Fruit fly (Drosophila melanogaster) whole organism, embryonic: ENCODE measurements around the gene Nf-YC.
A peak's percentile ranks its signal among the peaks of the same experiment; 100 is the strongest.

Source experiments
- BEAF-32 ChIP-seq: fragments of 200-800 bp; sonication (Bioruptor generic); optimal IDR thresholded peaks from 3 replicates; lab custom pipeline; 2017; ENCODE audit warnings: missing biosample characterization, missing genetic modification characterization, mild to moderate bottlenecking, moderate library complexity, missing genetic modification reagents
- CG10366 ChIP-seq: fragments of 200-800 bp; sonication (Bioruptor generic); IDR thresholded peaks from 2 replicates; pipeline ENCODE4 v1.3.6; 2022; ENCODE audit warnings: missing biosample characterization, missing genetic modification characterization
- CG15479 ChIP-seq: fragments of 200-800 bp; sonication (Bioruptor generic); optimal IDR thresholded peaks from 3 replicates; lab custom pipeline; 2019; ENCODE audit warnings: missing biosample characterization, mild to moderate bottlenecking, missing genetic modification characterization, moderate library complexity
- CG1603 ChIP-seq: fragments of 200-800 bp; sonication (Bioruptor generic); optimal IDR thresholded peaks from 2 replicates; lab custom pipeline; 2019; ENCODE audit warnings: missing biosample characterization, mild to moderate bottlenecking, missing genetic modification characterization, moderate library complexity
- CG1647 ChIP-seq: fragments of 200-800 bp; sonication (Bioruptor generic); optimal IDR thresholded peaks from 3 replicates; lab custom pipeline; 2016; ENCODE audit warnings: missing biosample characterization, missing genetic modification characterization
- CG17328 ChIP-seq: fragments of 200-800 bp; sonication (Bioruptor generic); IDR thresholded peaks from 2 replicates; pipeline ENCODE4 v1.3.6; 2022; ENCODE audit warnings: missing biosample characterization, missing genetic modification characterization
- CG2678 ChIP-seq: fragments of 200-800 bp; sonication (Bioruptor generic); optimal IDR thresholded peaks from 3 replicates; lab custom pipeline; 2019; ENCODE audit warnings: missing biosample characterization, mild to moderate bottlenecking, missing genetic modification characterization, moderate library complexity
- CG32772 ChIP-seq: fragments of 200-800 bp; sonication (Bioruptor generic); IDR thresholded peaks from 2 replicates; pipeline ENCODE4 v1.3.6; 2022; ENCODE audit warnings: missing biosample characterization, missing genetic modification characterization
- CG3407 ChIP-seq: fragments of 200-800 bp; sonication (Bioruptor generic); optimal IDR thresholded peaks from 2 replicates; lab custom pipeline; 2018; ENCODE audit warnings: missing biosample characterization, mild to moderate bottlenecking, missing genetic modification characterization
- CG34376 ChIP-seq: fragments of 200-800 bp; sonication (Bioruptor generic); optimal IDR thresholded peaks from 2 replicates; lab custom pipeline; 2018; ENCODE audit warnings: missing biosample characterization, mild to moderate bottlenecking, missing genetic modification characterization
- CG6654 ChIP-seq: fragments of 200-800 bp; sonication (Bioruptor generic); optimal IDR thresholded peaks from 2 replicates; lab custom pipeline; 2017; ENCODE audit warnings: missing biosample characterization, mild to moderate bottlenecking, missing genetic modification characterization
- CG7839 ChIP-seq: fragments of 200-800 bp; sonication (Bioruptor generic); optimal IDR thresholded peaks from 3 replicates; lab custom pipeline; 2018; ENCODE audit warnings: missing biosample characterization, mild to moderate bottlenecking, missing genetic modification characterization, moderate library complexity
- H2.0 ChIP-seq: fragments of 200-800 bp; sonication (Bioruptor generic); IDR thresholded peaks from 2 replicates; pipeline ENCODE4 v1.3.6; 2022; ENCODE audit warnings: missing biosample characterization, missing genetic modification characterization
- HLHmδ ChIP-seq: fragments of 200-800 bp; sonication (Bioruptor generic); optimal IDR thresholded peaks from 2 replicates; lab custom pipeline; 2018; ENCODE audit warnings: missing biosample characterization, mild to moderate bottlenecking, missing genetic modification characterization, moderate library complexity
- Lim3 ChIP-seq: fragments of 200-800 bp; sonication (Bioruptor generic); IDR thresholded peaks from 2 replicates; pipeline ENCODE4 v1.3.6; 2022; ENCODE audit warnings: missing biosample characterization, missing genetic modification characterization
- Max ChIP-seq: fragments of 200-800 bp; sonication (Bioruptor generic); optimal IDR thresholded peaks from 2 replicates; lab custom pipeline; 2016; ENCODE audit warnings: missing biosample characterization, mild to moderate bottlenecking, missing genetic modification characterization
- Myb ChIP-seq: fragments of 200-800 bp; sonication (Bioruptor generic); optimal IDR thresholded peaks from 2 replicates; lab custom pipeline; 2016; ENCODE audit warnings: missing biosample characterization, missing genetic modification characterization
- Pdp1 ChIP-seq, 2 experiments: fragments of 200-800 bp; sonication (Bioruptor generic); optimal IDR thresholded peaks; 3 replicates each; lab custom pipeline; 2016; ENCODE audit warnings: missing biosample characterization in 2 of 2, missing genetic modification characterization in 2 of 2, mild to moderate bottlenecking in 1 of 2, moderate library complexity in 1 of 2
- Ptx1 ChIP-seq: fragments of 200-800 bp; sonication (Bioruptor generic); IDR thresholded peaks from 2 replicates; pipeline ENCODE4 v1.3.6; 2022; ENCODE audit warnings: missing biosample characterization, missing genetic modification characterization
- Ravus ChIP-seq: fragments of 200-800 bp; sonication (Bioruptor generic); IDR thresholded peaks from 2 replicates; pipeline ENCODE4 v1.3.6; 2022; ENCODE audit warnings: missing biosample characterization, missing genetic modification characterization
- Trl ChIP-seq, 3 experiments: fragments of >200 bp in 2 of 3; fragments of 200-800 bp in 1 of 3; sonication (Bioruptor generic) in 1 of 3; optimal IDR thresholded peaks; 2 replicates in 1 of 3; 3 replicates in 2 of 3; lab custom pipeline; 2016 to 2017; ENCODE audit warnings: missing biosample characterization in 1 of 3, missing genetic modification characterization in 1 of 3
- aop ChIP-seq: fragments of 200-800 bp; sonication (Bioruptor generic); IDR thresholded peaks from 2 replicates; pipeline ENCODE4 v1.3.6; 2022; ENCODE audit warnings: missing biosample characterization, missing genetic modification characterization
- ash1 ChIP-seq: fragments of 200-800 bp; sonication (Bioruptor generic); optimal IDR thresholded peaks from 2 replicates; lab custom pipeline; 2018; ENCODE audit warnings: missing biosample characterization, mild to moderate bottlenecking, missing genetic modification characterization
- cad ChIP-seq: fragments of >200 bp; optimal IDR thresholded peaks from 2 replicates; lab custom pipeline; 2017; ENCODE audit warnings: missing biosample characterization, missing genetic modification characterization
- cg ChIP-seq: fragments of 200-800 bp; sonication (Bioruptor generic); optimal IDR thresholded peaks from 3 replicates; lab custom pipeline; 2019; ENCODE audit warnings: missing biosample characterization, mild to moderate bottlenecking, missing genetic modification characterization, moderate library complexity
- ci ChIP-seq: fragments of 200-800 bp; sonication (Bioruptor generic); IDR thresholded peaks from 3 replicates; pipeline ENCODE4 v1.3.6; 2022; ENCODE audit warnings: missing biosample characterization, missing genetic modification characterization
- dysf ChIP-seq: fragments of 200-800 bp; sonication (Bioruptor generic); IDR thresholded peaks from 3 replicates; pipeline ENCODE4 v1.3.6; 2022; ENCODE audit warnings: missing biosample characterization, missing genetic modification characterization
- esg ChIP-seq: fragments of 200-800 bp; sonication (Bioruptor generic); conservative IDR thresholded peaks from 2 replicates; pipeline ENCODE4 v1.3.6; 2022; ENCODE audit warnings: missing biosample characterization, missing genetic modification characterization
- hbn ChIP-seq: fragments of 200-800 bp; sonication (Bioruptor generic); IDR thresholded peaks from 2 replicates; pipeline ENCODE4 v1.3.6; 2022; ENCODE audit warnings: missing biosample characterization, missing genetic modification characterization; ENCODE audit not compliant: partially characterized antibody
- hkb ChIP-seq, 2 experiments: fragments of 200-800 bp in 1 of 2; fragments of >200 bp in 1 of 2; sonication (Bioruptor generic) in 1 of 2; IDR thresholded peaks in 1 of 2; optimal IDR thresholded peaks in 1 of 2; 2 replicates each; pipeline versions ENCODE4 v1.3.6 to Lab custom; 2017 to 2022; ENCODE audit warnings: missing biosample characterization in 1 of 2, missing genetic modification characterization in 1 of 2
- pan ChIP-seq, 4 experiments: fragments of >200 bp in 3 of 4; fragments of 200-800 bp in 1 of 4; sonication (Bioruptor generic) in 1 of 4; optimal IDR thresholded peaks in 3 of 4; IDR thresholded peaks in 1 of 4; 2 replicates each; pipeline versions ENCODE4 v1.3.6 to Lab custom; 2017 to 2022; ENCODE audit warnings: missing biosample characterization in 2 of 4, missing genetic modification characterization in 2 of 4, mixed read lengths in 1 of 4
- pnt ChIP-seq: fragments of 200-800 bp; sonication (Bioruptor generic); optimal IDR thresholded peaks from 3 replicates; lab custom pipeline; 2016; ENCODE audit warnings: missing biosample characterization, missing genetic modification characterization
- pros ChIP-seq: fragments of 200-800 bp; sonication (Bioruptor generic); optimal IDR thresholded peaks from 3 replicates; lab custom pipeline; 2019; ENCODE audit warnings: missing biosample characterization, mild to moderate bottlenecking, missing genetic modification characterization, moderate library complexity
- psq ChIP-seq: fragments of 200-800 bp; sonication (Bioruptor generic); optimal IDR thresholded peaks from 2 replicates; lab custom pipeline; 2017; ENCODE audit warnings: missing biosample characterization, missing genetic modification characterization
- sens ChIP-seq: fragments of 200-800 bp; sonication (Bioruptor generic); peaks from one replicate; lab custom pipeline; 2016; ENCODE audit warnings: missing biosample characterization, missing genetic modification characterization
- tna ChIP-seq: fragments of 200-800 bp; sonication (Bioruptor generic); IDR thresholded peaks from 2 replicates; pipeline ENCODE4 v1.3.6; 2022; ENCODE audit warnings: missing biosample characterization, missing genetic modification characterization; ENCODE audit not compliant: partially characterized antibody
- zen ChIP-seq: fragments of 200-800 bp; sonication (Bioruptor generic); optimal IDR thresholded peaks from 3 replicates; lab custom pipeline; 2018; ENCODE audit warnings: missing biosample characterization, mild to moderate bottlenecking, missing genetic modification characterization, moderate library complexity

Gene Nf-YC

DNA sequence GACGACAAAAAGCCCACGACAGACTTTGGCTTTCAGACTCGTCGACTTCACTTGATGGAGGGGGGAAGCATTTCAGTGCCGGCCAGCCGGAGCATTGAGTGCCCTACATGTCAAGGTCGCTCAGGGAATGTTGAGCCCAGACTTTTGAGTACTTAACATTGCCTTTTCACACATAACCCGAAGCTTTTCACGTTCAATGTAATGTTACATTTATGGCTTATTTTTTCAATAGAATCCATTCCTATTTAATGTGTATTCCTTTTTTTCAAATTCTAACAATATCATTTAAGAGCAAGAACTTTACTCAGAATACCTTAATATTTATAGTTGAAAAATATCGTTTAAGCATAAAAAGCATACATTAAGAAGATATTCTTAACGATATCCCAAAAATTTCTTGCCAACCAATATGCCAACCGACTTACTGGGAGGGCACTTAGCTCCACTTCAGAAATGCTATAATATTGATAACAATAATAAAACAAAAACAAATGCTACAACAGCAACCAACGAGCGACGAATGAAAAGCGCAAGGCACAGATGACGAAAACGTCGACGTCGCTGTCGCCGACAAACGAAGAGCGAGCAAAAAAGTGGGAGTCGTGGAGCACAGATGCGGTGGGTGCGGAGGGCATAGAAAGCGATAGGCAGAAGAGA is 39.2 kb upstream of the Nf-YC start (continued):
- TF ChIP-seq CG2678 (peak; percentile 92), CG7839 (tag; lab: Kevin White, UChicago) (peak; percentile 60), Ptx1 (GFP tag; lab: Robert Waterston, UW) (peak; percentile 84), Lim3 (no peak), CG3407 (GFP tag; lab: Kevin White, UChicago) (no peak), Pdp1 (GFP tag; optimal IDR thresholded peaks at IDR 0.05; lab: Kevin White, UChicago) (peak; percentile 72 to 88), CG17328 (GFP tag; lab: Robert Waterston, UW) (no peak), CG6654 (peak; percentile 70), CG10366 (no peak), HLHmδ (GFP tag; lab: Kevin White, UChicago) (no peak), tna (no peak), Ravus (peak; percentile 12; the same call in 1 of the 2 replicates), Myb (peak; percentile 32), pan (optimal IDR thresholded peaks at IDR 0.05; lab: Kevin White, UChicago) (no peak), pan (GFP tag; optimal IDR thresholded peaks at IDR 0.05 in 1 of 2, IDR thresholded peaks at IDR 0.05 in 1 of 2) (peak in 1 of 2 experiments; percentile 71), esg (GFP tag; lab: Robert Waterston, UW) (peak; percentile 21; the same call in 1 of the 2 replicates)

DNA sequence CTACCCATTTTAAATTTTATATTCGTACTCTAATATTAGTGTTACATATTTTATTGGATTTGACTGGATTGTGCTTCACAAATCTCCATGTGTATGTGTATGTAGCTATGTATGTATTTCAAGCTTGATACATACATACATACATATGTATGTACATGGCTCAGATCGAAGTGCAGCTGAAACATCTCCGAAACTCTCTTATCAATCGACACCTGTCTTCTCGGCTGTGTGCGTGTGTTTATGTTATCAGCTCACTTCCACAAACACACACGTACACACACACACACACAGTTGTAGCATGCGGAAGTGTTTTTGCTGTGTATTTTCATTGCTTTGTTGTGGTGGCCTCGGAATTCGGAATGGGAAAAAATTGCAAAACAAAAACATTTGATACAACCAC is 38.5 kb upstream of the Nf-YC start:
- TF ChIP-seq Trl (optimal IDR thresholded peaks at IDR 0.05; lab: Kevin White, UChicago) (no peak), Trl (GFP tag; optimal IDR thresholded peaks at IDR 0.05; lab: Kevin White, UChicago) (no peak), H2.0 (GFP tag; lab: Robert Waterston, UW) (no peak), psq (GFP tag; lab: Kevin White, UChicago) (no peak), CG1647 (no peak), aop (GFP tag; lab: Robert Waterston, UW) (peak; percentile 14; the same call in 1 of the 2 replicates), hbn (no peak), cg (GFP tag; lab: Kevin White, UChicago) (peak; percentile 65)

dm6 chrX:6857693-6858092 is 37.0 kb upstream of the Nf-YC start:
- no peak for TF ChIP-seq BEAF-32 (GFP tag; lab: Kevin White, UChicago)
- peak; percentile 12 for TF ChIP-seq CG34376 (GFP tag; lab: Kevin White, UChicago)
- no peak for TF ChIP-seq CG32772 (GFP tag; lab: Robert Waterston, UW)
- no peak for TF ChIP-seq ci (GFP tag; lab: Robert Waterston, UW)
- TF ChIP-seq sens (GFP tag; lab: Kevin White, UChicago), result peak; percentile 75
- TF ChIP-seq CG15479, result peak; percentile 86
- TF ChIP-seq hkb (optimal IDR thresholded peaks at IDR 0.05; lab: Kevin White, UChicago), result no peak
- no peak for TF ChIP-seq hkb (GFP tag; IDR thresholded peaks at IDR 0.05; lab: Robert Waterston, UW)
- TF ChIP-seq pnt (GFP tag; lab: Kevin White, UChicago), result no peak
- TF ChIP-seq pros (GFP tag; lab: Kevin White, UChicago), result peak; percentile 34
- TF ChIP-seq Max, result no peak
- peak; percentile 3 for TF ChIP-seq CG1603
- no peak for TF ChIP-seq dysf (GFP tag; lab: Robert Waterston, UW)
- peak; percentile 51 for TF ChIP-seq cad (GFP tag; lab: Kevin White, UChicago)
- peak; percentile 41 for TF ChIP-seq zen
- TF ChIP-seq ash1, result peak; percentile 37
